Fruit fly (Drosophila melanogaster): Measurements from ENCODE around the gene CG9106.

DNA sequence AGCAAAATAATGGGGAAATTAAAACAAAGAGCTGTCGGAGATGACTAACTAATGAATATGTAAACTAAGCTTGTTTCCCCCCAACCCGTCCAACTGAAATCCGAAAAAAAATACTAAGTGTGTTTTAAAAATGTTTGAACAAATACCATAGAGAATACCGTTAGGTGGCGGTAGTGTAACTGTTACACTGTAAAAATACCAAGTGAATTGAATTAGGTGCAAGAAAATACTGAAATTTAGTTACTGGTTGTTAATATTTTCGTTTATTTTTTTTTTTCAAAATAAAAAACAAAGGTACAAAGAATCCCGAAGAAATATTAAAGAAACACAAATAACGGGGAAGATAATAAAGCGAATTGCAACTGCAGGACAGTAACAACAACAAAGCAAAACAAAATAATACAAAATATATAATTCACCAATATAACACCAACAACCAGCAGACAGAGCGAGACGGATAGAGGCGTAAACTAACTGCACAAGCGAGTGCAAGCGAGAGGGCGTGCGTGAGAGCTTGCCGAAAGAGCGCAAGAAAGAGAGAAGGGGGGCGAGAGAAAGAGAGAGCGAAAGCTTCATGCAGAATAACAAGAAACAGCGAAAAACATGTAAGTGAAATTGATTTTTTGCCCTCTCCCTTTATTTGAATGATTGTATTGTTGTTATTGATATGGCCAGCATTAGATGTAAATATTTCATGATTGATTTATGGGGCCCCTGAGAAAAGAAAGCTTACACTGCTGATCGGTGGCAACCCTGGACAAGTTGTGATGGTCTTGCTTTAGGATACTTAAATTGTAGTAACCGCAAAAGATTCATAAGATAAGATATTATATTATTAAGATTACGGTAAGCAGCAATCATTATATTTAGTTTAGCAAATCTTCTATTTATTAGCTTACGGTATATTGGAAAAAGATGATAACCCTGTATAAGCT is 34.0 kb upstream of the CG9106 start:
- TF ChIP-seq h (optimal IDR thresholded peaks at IDR 0.05) (no peak), psq (optimal IDR thresholded peaks at IDR 0.05) (no peak), insv (optimal IDR thresholded peaks at IDR 0.05) (no peak), Myc (optimal IDR thresholded peaks at IDR 0.05) (no peak)

Measured in Kc167 (cell line).